Fruit fly (Drosophila melanogaster): ENCODE measurements around the gene PIG-K.

Gene PIG-K

DNA sequence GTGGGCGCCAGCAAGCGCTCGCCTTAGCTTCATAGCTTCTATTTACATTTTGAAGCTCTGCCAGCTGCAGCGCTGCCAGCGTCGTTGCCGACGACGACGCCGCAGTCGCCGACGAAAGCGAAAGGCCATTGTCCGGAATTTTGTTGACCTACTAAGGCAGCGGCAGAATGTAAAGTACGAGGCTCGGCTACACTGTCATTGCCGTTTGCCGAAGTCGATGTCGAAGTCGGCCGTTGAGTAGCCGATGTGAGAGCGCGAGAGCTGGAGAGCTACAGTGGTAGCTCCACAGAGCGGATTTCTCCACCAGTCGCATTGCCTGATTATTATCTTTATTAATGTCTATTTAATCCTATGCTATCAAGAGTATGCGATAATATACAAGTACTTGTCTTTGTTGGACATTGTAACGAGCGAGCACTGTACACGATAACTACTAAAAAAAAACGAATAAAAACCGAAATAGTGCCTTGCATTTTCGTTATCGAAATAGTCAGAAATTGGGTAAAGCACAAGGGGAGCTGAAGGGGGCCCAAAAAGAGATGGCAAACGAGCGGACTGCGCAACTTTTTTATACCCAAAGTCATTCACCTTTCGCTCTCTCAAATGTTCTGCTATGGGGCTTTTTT, 45.5 kb downstream of the PIG-K start (continued):
- TF ChIP-seq NC2β (GFP tag; optimal IDR thresholded peaks at IDR 0.05) (peak; percentile 86), tx (GFP tag; optimal IDR thresholded peaks at IDR 0.05) (peak; percentile 89), Dbx (GFP tag; IDR thresholded peaks at IDR 0.05) (peak; percentile 90), Vsx1 (GFP tag; optimal IDR thresholded peaks at IDR 0.05) (peak; percentile 89), CG10267 (tag; optimal IDR thresholded peaks at IDR 0.05) (peak; percentile 79), CG1832 (GFP tag; optimal IDR thresholded peaks at IDR 0.05) (no peak), tll (GFP tag; optimal IDR thresholded peaks at IDR 0.05) (no peak), Sin3A (optimal IDR thresholded peaks at IDR 0.05) (no peak), Nf-YB (GFP tag; optimal IDR thresholded peaks at IDR 0.05) (peak; percentile 74), CG6813 (GFP tag; optimal IDR thresholded peaks at IDR 0.05) (peak; percentile 88), HmgD (GFP tag; optimal IDR thresholded peaks at IDR 0.05) (peak; percentile 56), NK7.1 (GFP tag; optimal IDR thresholded peaks at IDR 0.05) (peak; percentile 85), oc (tag; optimal IDR thresholded peaks at IDR 0.05) (peak; percentile 96), prd (optimal IDR thresholded peaks at IDR 0.05) (no peak), prd (GFP tag; IDR thresholded peaks at IDR 0.05) (peak; percentile 96), dimm (GFP tag; IDR thresholded peaks at IDR 0.05) (peak; percentile 89), Mad (GFP tag; optimal IDR thresholded peaks at IDR 0.05) (peak; percentile 91), ase (GFP tag; IDR thresholded peaks at IDR 0.05) (peak; percentile 97), CG4707 (GFP tag; optimal IDR thresholded peaks at IDR 0.05) (peak; percentile 88), sna (GFP tag; IDR thresholded peaks at IDR 0.05; ENCODE audit: partially characterized antibody) (no peak), al (GFP tag; IDR thresholded peaks at IDR 0.05) (peak; percentile 74; the same call in 1 of the 2 replicates), Blimp-1 (GFP tag; optimal IDR thresholded peaks at IDR 0.05) (peak; percentile 96), Antp (GFP tag; optimal IDR thresholded peaks at IDR 0.05) (peak; percentile 93), inv (GFP tag; IDR thresholded peaks at IDR 0.05; ENCODE audit: partially characterized antibody) (no peak), jumu (GFP tag; optimal IDR thresholded peaks at IDR 0.05) (peak; percentile 91), CG11723 (GFP tag; optimal IDR thresholded peaks at IDR 0.05) (peak; percentile 94), CG2120 (GFP tag; optimal IDR thresholded peaks at IDR 0.05) (peak; percentile 93), scrt (GFP tag; optimal IDR thresholded peaks at IDR 0.05) (peak; percentile 87), CG6654 (GFP tag; optimal IDR thresholded peaks at IDR 0.05) (peak; percentile 84), Hr39 (optimal IDR thresholded peaks at IDR 0.05) (no peak), CG7357 (GFP tag; IDR thresholded peaks at IDR 0.05) (peak; percentile 89), zen (tag; optimal IDR thresholded peaks at IDR 0.05) (peak; percentile 72), CG12104 (GFP tag; optimal IDR thresholded peaks at IDR 0.05) (peak; percentile 86), twi (tag; optimal IDR thresholded peaks at IDR 0.05) (peak; percentile 70), tin (GFP tag; optimal IDR thresholded peaks at IDR 0.05) (peak; percentile 96), kni (GFP tag; optimal IDR thresholded peaks at IDR 0.05) (peak; percentile 79), Ets65A (GFP tag) (peak; percentile 99), Oli (tag; optimal IDR thresholded peaks at IDR 0.05) (peak; percentile 95), bigmax (GFP tag; optimal IDR thresholded peaks at IDR 0.05) (peak; percentile 37), Ravus (GFP tag; IDR thresholded peaks at IDR 0.05) (peak; percentile 83), ATbp (GFP tag; optimal IDR thresholded peaks at IDR 0.05) (peak; percentile 97), NFAT (GFP tag; IDR thresholded peaks at IDR 0.05) (peak; percentile 94), zfh2 (GFP tag; optimal IDR thresholded peaks at IDR 0.05) (peak; percentile 88), CG3281 (GFP tag; optimal IDR thresholded peaks at IDR 0.05) (peak; percentile 88), dmrt11E (tag; optimal IDR thresholded peaks at IDR 0.05) (peak; percentile 33), cas (GFP tag; IDR thresholded peaks at IDR 0.05) (peak; percentile 56; the same call in 1 of the 2 replicates), CG17385 (GFP tag; optimal IDR thresholded peaks at IDR 0.05) (peak; percentile 92), HLH54F (GFP tag; optimal IDR thresholded peaks at IDR 0.05) (peak; percentile 90), onecut (GFP tag; IDR thresholded peaks at IDR 0.05) (peak; percentile 92), CG15601 (tag; optimal IDR thresholded peaks at IDR 0.05) (peak; percentile 89)
